Worm (Caenorhabditis elegans): ENCODE results near the gene F37A4.1.

- no peak for TF ChIP-seq med-1 (GFP tag; optimal IDR thresholded peaks at IDR 0.05; ENCODE audit: insufficient read depth)
- no peak for TF ChIP-seq klf-2 (GFP tag; conservative IDR thresholded peaks at IDR 0.05)
- no peak for TF ChIP-seq ref-1 (GFP tag; conservative IDR thresholded peaks at IDR 0.05)
- TF ChIP-seq cog-1 (tag; optimal IDR thresholded peaks at IDR 0.05), result no peak
- no peak for TF ChIP-seq ztf-29 (GFP tag; IDR thresholded peaks at IDR 0.05)
- TF ChIP-seq tab-1 (GFP tag; IDR thresholded peaks at IDR 0.05), result no peak
- no peak for TF ChIP-seq ztf-23 (GFP tag; IDR thresholded peaks at IDR 0.05)
- no peak for TF ChIP-seq flt-1 (GFP tag; IDR thresholded peaks at IDR 0.05)
- TF ChIP-seq T22C8.4 (GFP tag; IDR thresholded peaks at IDR 0.05), result no peak
These were observed 47.7 kb upstream of the F37A4.1 start, which contains the start of gene rbf-1 for ce11 chrIII:6675460-6675859.

All from whole organism, midembryonic.